Worm (Caenorhabditis elegans) whole organism, L2 larva: ENCODE results near the gene glb-19.
"Not testable (repeated sequence)": the region's sequence is repeated elsewhere in the genome, so short reads cannot be mapped to it uniquely, and the experiment has no call there.

Source experiments
- C34F6.9 ChIP-seq: fragments of 150-350 bp; optimal IDR thresholded peaks from 2 replicates; lab custom pipeline; 2014; ENCODE audit warnings: missing biosample characterization, missing genetic modification characterization
- F13H6.1 ChIP-seq: sonication (generic microtip); optimal IDR thresholded peaks from 2 replicates; lab custom pipeline; 2016; ENCODE audit warnings: missing genetic modification characterization, missing compliant biosample characterization
- R02D3.7 ChIP-seq: fragments of 150-350 bp; optimal IDR thresholded peaks from 2 replicates; lab custom pipeline; 2014; ENCODE audit warnings: missing biosample characterization, missing genetic modification characterization
- Y55F3AM.14 ChIP-seq: fragments of 200-800 bp; sonication (Bioruptor generic); optimal IDR thresholded peaks from 2 replicates; lab custom pipeline; 2018; ENCODE audit warnings: mild to moderate bottlenecking, missing genetic modification characterization, missing compliant biosample characterization
- ZK546.5 ChIP-seq: sonication (generic microtip); optimal IDR thresholded peaks from 2 replicates; lab custom pipeline; 2017; ENCODE audit warnings: missing biosample characterization, missing genetic modification characterization
- alr-1 ChIP-seq: fragments of 150-350 bp; optimal IDR thresholded peaks from 2 replicates; lab custom pipeline; 2014; ENCODE audit warnings: missing biosample characterization, missing genetic modification characterization
- ama-1 ChIP-seq: fragments of 150-350 bp; optimal IDR thresholded peaks from 2 replicates; lab custom pipeline; 2018; ENCODE audit warnings: inconsistent platforms
- blmp-1 ChIP-seq: sonication (generic microtip); optimal IDR thresholded peaks from 2 replicates; lab custom pipeline; 2017; ENCODE audit warnings: missing genetic modification characterization, mild to moderate bottlenecking, missing compliant biosample characterization, antibody characterized with exemption, moderate library complexity; ENCODE audit not compliant: insufficient read depth
- ceh-82 ChIP-seq: fragments of 150-350 bp; optimal IDR thresholded peaks from 2 replicates; lab custom pipeline; 2014; ENCODE audit warnings: missing biosample characterization, missing genetic modification characterization
- dmd-4 ChIP-seq: sonication (generic microtip); optimal IDR thresholded peaks from 2 replicates; lab custom pipeline; 2017; ENCODE audit warnings: missing biosample characterization, missing genetic modification characterization
- egl-27 ChIP-seq: sonication (generic microtip); optimal IDR thresholded peaks from 3 replicates; lab custom pipeline; 2017; ENCODE audit warnings: missing biosample characterization, missing genetic modification reagents, missing genetic modification characterization
- elt-1 ChIP-seq: fragments of 150-350 bp; optimal IDR thresholded peaks from 2 replicates; lab custom pipeline; 2014; ENCODE audit warnings: missing biosample characterization, missing genetic modification characterization
- fos-1 ChIP-seq: fragments of 150-350 bp; optimal IDR thresholded peaks from 2 replicates; lab custom pipeline; 2014; ENCODE audit warnings: missing biosample characterization, missing genetic modification characterization
- lin-11 ChIP-seq: fragments of 150-350 bp; sonication (generic microtip); optimal IDR thresholded peaks from 2 replicates; lab custom pipeline; 2014; ENCODE audit warnings: missing biosample characterization, missing genetic modification characterization, inconsistent platforms, mixed read lengths
- lin-13 ChIP-seq: fragments of 150-350 bp; optimal IDR thresholded peaks from 2 replicates; lab custom pipeline; 2014; ENCODE audit warnings: missing biosample characterization, missing genetic modification reagents, missing genetic modification characterization
- lin-39 ChIP-seq: fragments of 150-350 bp; optimal IDR thresholded peaks from 2 replicates; lab custom pipeline; 2014; ENCODE audit warnings: missing biosample characterization, missing genetic modification reagents, missing genetic modification characterization
- lsy-2 ChIP-seq, 2 experiments: fragments of 150-350 bp in 1 of 2; sonication (generic microtip) in 1 of 2; optimal IDR thresholded peaks; 2 replicates each; lab custom pipeline; 2014 to 2017; ENCODE audit warnings: missing biosample characterization in 2 of 2, missing genetic modification characterization in 2 of 2
- mbf-1 ChIP-seq: sonication (generic microtip); optimal IDR thresholded peaks from 2 replicates; lab custom pipeline; 2017; ENCODE audit warnings: missing biosample characterization, missing genetic modification characterization
- mdl-1 ChIP-seq, 2 experiments: fragments of 150-350 bp in 1 of 2; sonication (generic microtip) in 1 of 2; optimal IDR thresholded peaks; 2 replicates each; lab custom pipeline; 2017; ENCODE audit warnings: missing biosample characterization in 2 of 2, missing genetic modification characterization in 2 of 2
- nhr-10 ChIP-seq: sonication (generic microtip); optimal IDR thresholded peaks from 2 replicates; lab custom pipeline; 2017; ENCODE audit warnings: missing biosample characterization, missing genetic modification characterization
- nhr-11 ChIP-seq: fragments of 150-350 bp; optimal IDR thresholded peaks from 2 replicates; lab custom pipeline; 2014; ENCODE audit warnings: missing biosample characterization, missing genetic modification characterization
- nhr-12 ChIP-seq: fragments of 150-350 bp; optimal IDR thresholded peaks from 2 replicates; lab custom pipeline; 2014; ENCODE audit warnings: missing biosample characterization, missing genetic modification characterization
- nhr-129 ChIP-seq: fragments of 150-350 bp; optimal IDR thresholded peaks from 2 replicates; lab custom pipeline; 2014; ENCODE audit warnings: missing biosample characterization, missing genetic modification characterization
- nhr-21 ChIP-seq: fragments of 150-350 bp; optimal IDR thresholded peaks from 2 replicates; lab custom pipeline; 2014; ENCODE audit warnings: missing biosample characterization, missing genetic modification characterization
- nhr-23 ChIP-seq: fragments of 150-350 bp; optimal IDR thresholded peaks from 2 replicates; lab custom pipeline; 2014; ENCODE audit warnings: missing biosample characterization, missing genetic modification reagents, missing genetic modification characterization
- nhr-237 ChIP-seq: fragments of 150-350 bp; optimal IDR thresholded peaks from 2 replicates; lab custom pipeline; 2014; ENCODE audit warnings: missing biosample characterization, missing genetic modification characterization
- nhr-25 ChIP-seq: fragments of 150-350 bp; sonication (generic microtip); optimal IDR thresholded peaks from 3 replicates; lab custom pipeline; 2014; ENCODE audit warnings: missing biosample characterization, missing genetic modification characterization
- nhr-6 ChIP-seq: fragments of 150-350 bp; optimal IDR thresholded peaks from 2 replicates; lab custom pipeline; 2014; ENCODE audit warnings: missing biosample characterization, missing genetic modification characterization
- nhr-77 ChIP-seq: fragments of 150-350 bp; optimal IDR thresholded peaks from 2 replicates; lab custom pipeline; 2014; ENCODE audit warnings: missing biosample characterization, missing genetic modification characterization
- peb-1 ChIP-seq: fragments of 150-350 bp; optimal IDR thresholded peaks from 2 replicates; lab custom pipeline; 2014; ENCODE audit warnings: missing biosample characterization, missing genetic modification characterization
- skn-1 ChIP-seq: sonication (generic microtip); optimal IDR thresholded peaks from 2 replicates; lab custom pipeline; 2017; ENCODE audit warnings: missing biosample characterization, missing genetic modification characterization
- sma-3 ChIP-seq: sonication (generic microtip); optimal IDR thresholded peaks from 2 replicates; lab custom pipeline; 2016; ENCODE audit warnings: missing genetic modification reagents, missing genetic modification characterization, missing compliant biosample characterization
- sma-9 ChIP-seq, 2 experiments: fragments of 150-350 bp in 1 of 2; sonication (generic microtip) in 1 of 2; optimal IDR thresholded peaks; 2 replicates each; lab custom pipeline; 2014 to 2016; ENCODE audit warnings: missing genetic modification characterization in 2 of 2, mild to moderate bottlenecking in 1 of 2, missing biosample characterization in 1 of 2, missing compliant biosample characterization in 1 of 2, missing genetic modification reagents in 1 of 2, moderate library complexity in 1 of 2
- snpc-4 ChIP-seq: fragments of 150-350 bp; optimal IDR thresholded peaks from 2 replicates; lab custom pipeline; 2014; ENCODE audit warnings: missing biosample characterization, missing genetic modification characterization
- unc-39 ChIP-seq: fragments of 150-350 bp; optimal IDR thresholded peaks from 2 replicates; lab custom pipeline; 2014; ENCODE audit warnings: missing biosample characterization, missing genetic modification characterization
- unc-55 ChIP-seq: fragments of 150-350 bp; sonication (generic microtip); optimal IDR thresholded peaks from 3 replicates; lab custom pipeline; 2014; ENCODE audit warnings: missing biosample characterization, missing genetic modification reagents, missing genetic modification characterization
- unc-62 ChIP-seq: fragments of 150-350 bp; optimal IDR thresholded peaks from 2 replicates; lab custom pipeline; 2014; ENCODE audit warnings: missing biosample characterization, missing genetic modification reagents, missing genetic modification characterization
- zag-1 ChIP-seq: fragments of 150-350 bp; optimal IDR thresholded peaks from 2 replicates; lab custom pipeline; 2014; ENCODE audit warnings: missing biosample characterization, missing genetic modification characterization
- ztf-11 ChIP-seq: sonication (generic microtip); optimal IDR thresholded peaks from 2 replicates; lab custom pipeline; 2017; ENCODE audit warnings: missing biosample characterization, missing genetic modification characterization
- ztf-4 ChIP-seq: fragments of 150-350 bp; optimal IDR thresholded peaks from 2 replicates; lab custom pipeline; 2014; ENCODE audit warnings: missing biosample characterization, missing genetic modification characterization

glb-19 gene

DNA sequence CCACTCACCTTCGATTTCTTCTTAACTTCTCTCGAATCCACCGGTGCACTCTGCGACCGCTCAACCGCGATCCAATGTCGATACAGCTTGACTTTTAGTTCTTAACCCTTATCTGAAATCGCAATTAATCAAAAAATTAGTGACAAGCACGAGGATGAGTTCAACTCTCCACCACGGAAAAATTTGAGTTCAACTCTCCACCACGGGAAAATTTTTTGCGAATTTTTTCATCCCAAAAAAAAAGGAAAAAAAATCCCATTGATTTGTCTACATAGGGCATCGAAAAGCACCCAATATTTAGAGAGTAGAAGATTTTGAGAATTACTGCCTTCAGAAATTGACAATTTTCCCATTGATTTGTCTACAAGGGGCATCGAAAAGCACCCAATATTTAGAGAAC, at the start of gene glb-19:
Gene glb-19 (minus strand): TSS at position 101 of the 400 bp plus-strand sequence.
- TF ChIP-seq lsy-2 (tag; optimal IDR thresholded peaks at IDR 0.05; lab: Kevin White, UChicago); nhr-129; lin-13 (GFP tag; lab: Kevin White, UChicago): not testable (repeated sequence)
- TF ChIP-seq, all 48 proteins: peak for 0; not testable (repeated sequence) for 48

ce11 chrIV:10701866-10702458, 48.0 kb upstream of the glb-19 start:
- TF ChIP-seq nhr-6 (no peak), fos-1 (tag; lab: Kevin White, UChicago) (peak; percentile 12), sma-9 (GFP tag; optimal IDR thresholded peaks at IDR 0.05; lab: Kevin White, UChicago) (peak; percentile 62), sma-9 (tag; optimal IDR thresholded peaks at IDR 0.05; lab: Kevin White, UChicago) (no peak), nhr-77 (no peak), ceh-82 (no peak), ama-1 (lab: Kevin White, UChicago) (no peak), nhr-21 (peak; percentile 60), nhr-129 (peak; percentile 15), sma-3 (peak; percentile 28), unc-39 (no peak)

DNA sequence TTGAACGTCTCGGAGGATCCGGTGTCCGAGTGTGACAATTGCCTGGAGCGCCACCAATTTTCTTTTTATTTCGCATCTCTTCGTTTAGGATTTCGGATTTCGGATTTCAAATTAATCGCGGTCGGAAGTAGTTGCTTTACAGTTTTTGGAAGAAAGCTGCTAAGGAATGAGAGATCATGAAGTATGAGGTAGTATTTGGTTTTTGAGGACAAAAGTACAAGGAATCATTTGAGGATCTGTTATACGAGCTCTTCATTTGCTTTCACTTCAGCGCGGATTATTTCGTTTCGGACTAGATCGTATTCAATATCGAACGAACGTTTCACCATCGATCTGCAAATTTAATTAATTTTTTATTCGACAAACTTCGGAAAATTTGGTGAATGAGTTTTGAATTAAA, 45.7 kb upstream of the glb-19 start, which contains the start of gene R102.11:
Gene R102.11 (minus strand): TSS at position 101 of the 400 bp plus-strand sequence.
- TF ChIP-seq Y55F3AM.14 (no peak), F13H6.1 (tag; lab: Kevin White, UChicago) (no peak), fos-1 (tag; lab: Kevin White, UChicago) (no peak)
- TF ChIP-seq, all 48 proteins: peak for 0

ce11 chrIV:10699000-10699399, 45.1 kb upstream of the glb-19 start:
- TF ChIP-seq blmp-1 (tag; lab: Kevin White, UChicago) (no peak), R02D3.7 (no peak), dmd-4 (tag; lab: Kevin White, UChicago) (no peak), sma-3 (no peak), nhr-11 (tag; lab: Kevin White, UChicago) (no peak), nhr-129 (no peak), alr-1 (tag; lab: Kevin White, UChicago) (no peak), ZK546.5 (no peak), mbf-1 (tag; lab: Kevin White, UChicago) (no peak), unc-39 (no peak), nhr-23 (tag; lab: Kevin White, UChicago) (no peak), ama-1 (lab: Kevin White, UChicago) (no peak), mdl-1 (tag; optimal IDR thresholded peaks at IDR 0.05; lab: Kevin White, UChicago) (no peak), unc-55 (GFP tag; lab: Kevin White, UChicago) (no peak), unc-62 (GFP tag; lab: Kevin White, UChicago) (no peak), lin-39 (tag; lab: Kevin White, UChicago) (no peak)
- TF ChIP-seq, all 48 proteins: peak for 0

- TF ChIP-seq nhr-77 (no peak), C34F6.9 (tag; lab: Kevin White, UChicago) (no peak), snpc-4 (no peak)
Observed at ce11 chrIV:10698486-10698885, 44.5 kb upstream of the glb-19 start.

- TF ChIP-seq mbf-1 (tag; lab: Kevin White, UChicago) (no peak), unc-55 (GFP tag; lab: Kevin White, UChicago) (peak; percentile 55), fos-1 (tag; lab: Kevin White, UChicago) (peak; percentile 95), unc-39 (no peak), nhr-12 (tag; lab: Kevin White, UChicago) (no peak), egl-27 (no peak), snpc-4 (no peak), skn-1 (tag; lab: Kevin White, UChicago) (peak; percentile 3), ztf-4 (peak; percentile 32), peb-1 (tag; lab: Kevin White, UChicago) (no peak), R02D3.7 (no peak), zag-1 (peak; percentile 14), elt-1 (tag; lab: Kevin White, UChicago) (no peak), nhr-10 (tag; lab: Kevin White, UChicago) (no peak), unc-62 (GFP tag; lab: Kevin White, UChicago) (no peak), ZK546.5 (no peak), ama-1 (lab: Kevin White, UChicago) (no peak), lin-11 (tag; lab: Kevin White, UChicago) (no peak), ztf-11 (tag; lab: Kevin White, UChicago) (no peak), sma-9 (GFP tag; optimal IDR thresholded peaks at IDR 0.05; lab: Kevin White, UChicago) (peak; percentile 92), sma-9 (tag; optimal IDR thresholded peaks at IDR 0.05; lab: Kevin White, UChicago) (no peak), nhr-237 (no peak), nhr-25 (tag; lab: Kevin White, UChicago) (peak; percentile 79)
Observed at ce11 chrIV:10697022-10697979, 43.4 kb upstream of the glb-19 start, which contains the start of gene allo-1. Gene allo-1, minus strand, starts transcription at chrIV:10697072.
